Worm (Caenorhabditis elegans) whole organism, early embryonic: ENCODE data around the gene nhx-5.

Experiments used
- B0310.2 ChIP-seq: sonication (generic microtip); optimal IDR thresholded peaks from 2 replicates; lab custom pipeline; 2016; ENCODE audit warnings: mild to moderate bottlenecking, missing genetic modification characterization, missing compliant biosample characterization
- F13C5.2 ChIP-seq: sonication (generic microtip); optimal IDR thresholded peaks from 2 replicates; lab custom pipeline; 2017; ENCODE audit warnings: mild to moderate bottlenecking, missing genetic modification characterization, inconsistent platforms, missing compliant biosample characterization
- aly-1 ChIP-seq: sonication (generic microtip); optimal IDR thresholded peaks from 2 replicates; lab custom pipeline; 2016; ENCODE audit warnings: missing genetic modification characterization, missing compliant biosample characterization
- ama-1 ChIP-seq: fragments of 150-350 bp; optimal IDR thresholded peaks from 2 replicates; lab custom pipeline; 2014
- ets-7 ChIP-seq: sonication (generic microtip); optimal IDR thresholded peaks from 2 replicates; lab custom pipeline; 2016; ENCODE audit warnings: missing genotype, missing genetic modification characterization, missing compliant biosample characterization
- flt-1 ChIP-seq: fragments of 200-800 bp; sonication (Bioruptor generic); IDR thresholded peaks from 2 replicates; pipeline ENCODE4 v1.3.6; 2022; ENCODE audit warnings: missing genetic modification characterization, missing compliant biosample characterization
- sea-1 ChIP-seq: fragments of 200-800 bp; sonication (Bioruptor generic); conservative IDR thresholded peaks from 2 replicates; pipeline ENCODE4 v1.3.6; 2022; ENCODE audit warnings: missing genetic modification characterization, missing compliant biosample characterization
- tbx-11 ChIP-seq: fragments of 200-800 bp; sonication (Bioruptor generic); IDR thresholded peaks from 2 replicates; pipeline ENCODE4 v1.3.6; 2022; ENCODE audit warnings: missing genetic modification characterization, missing compliant biosample characterization
- tra-4 ChIP-seq: sonication (generic microtip); optimal IDR thresholded peaks from 2 replicates; lab custom pipeline; 2017; ENCODE audit warnings: missing genetic modification characterization, missing compliant biosample characterization

DNA sequence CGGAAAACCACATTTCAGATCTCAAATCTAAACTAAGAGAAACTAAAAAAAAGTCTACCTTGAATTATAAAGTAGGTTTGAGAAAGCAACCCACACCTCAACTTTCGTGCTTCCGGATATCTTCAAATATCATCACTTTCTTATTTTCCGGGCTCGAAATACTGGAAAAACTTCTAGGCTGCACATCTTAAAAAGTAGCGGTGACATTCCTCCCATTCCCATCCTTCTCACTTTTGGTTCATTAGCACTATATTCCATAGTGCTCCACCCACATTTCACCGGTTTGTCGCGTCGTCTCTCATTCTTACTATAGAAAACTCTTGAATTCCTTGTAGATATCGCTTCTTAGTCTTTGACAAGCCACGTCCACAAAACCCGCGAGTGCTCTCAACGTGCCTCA is 27.6 kb downstream of the nhx-5 start, which contains the start of gene flp-19:
- TF ChIP-seq ama-1 (lab: Kevin White, UChicago) = no peak
- TF ChIP-seq sea-1 (GFP tag; lab: Robert Waterston, UW) = no peak
- TF ChIP-seq B0310.2 (tag; lab: Kevin White, UChicago) = no peak
- no peak for TF ChIP-seq aly-1 (tag; lab: Kevin White, UChicago)
- no peak for TF ChIP-seq tra-4 (tag; lab: Kevin White, UChicago)
- TF ChIP-seq tbx-11 (GFP tag; lab: Robert Waterston, UW) = no peak
- TF ChIP-seq ets-7 (tag; lab: Kevin White, UChicago) = no peak
- TF ChIP-seq flt-1 = no peak
- no peak for TF ChIP-seq F13C5.2 (tag; lab: Kevin White, UChicago)
